Worm (Caenorhabditis elegans) whole organism, late embryonic: ENCODE results near the gene F54F11.1.

Source experiments
- F13H6.1 ChIP-seq: sonication (generic microtip); optimal IDR thresholded peaks from 2 replicates; lab custom pipeline; 2016; ENCODE audit warnings: missing genetic modification characterization, missing compliant biosample characterization
- K09A11.1 ChIP-seq: sonication (generic microtip); optimal IDR thresholded peaks from 2 replicates; lab custom pipeline; 2017; ENCODE audit warnings: antibody characterized with exemption, mild to moderate bottlenecking, missing genetic modification characterization, missing compliant biosample characterization; ENCODE audit not compliant: insufficient read depth
- Y22D7AL.16 ChIP-seq: sonication (generic microtip); optimal IDR thresholded peaks from 2 replicates; lab custom pipeline; 2016; ENCODE audit warnings: missing genetic modification characterization, missing compliant biosample characterization
- ahr-1 ChIP-seq: sonication (generic microtip); optimal IDR thresholded peaks from 2 replicates; lab custom pipeline; 2016; ENCODE audit warnings: missing genetic modification characterization, missing compliant biosample characterization
- ama-1 ChIP-seq: fragments of 150-350 bp; optimal IDR thresholded peaks from 2 replicates; lab custom pipeline; 2014
- ceh-18 ChIP-seq: sonication (generic microtip); optimal IDR thresholded peaks from 2 replicates; lab custom pipeline; 2016; ENCODE audit warnings: missing genetic modification characterization, missing compliant biosample characterization
- ceh-2 ChIP-seq: sonication (generic microtip); optimal IDR thresholded peaks from 2 replicates; lab custom pipeline; 2016; ENCODE audit warnings: missing genotype, missing genetic modification characterization, missing compliant biosample characterization
- ceh-34 ChIP-seq: sonication (generic microtip); optimal IDR thresholded peaks from 2 replicates; lab custom pipeline; 2016; ENCODE audit warnings: mild to moderate bottlenecking, missing genetic modification characterization, missing compliant biosample characterization
- ceh-45 ChIP-seq: fragments of 200-800 bp; sonication (Bioruptor generic); IDR thresholded peaks from 2 replicates; pipeline ENCODE4 v1.3.6; 2022; ENCODE audit warnings: missing genetic modification reagents, missing genetic modification characterization, missing compliant biosample characterization
- ceh-48 ChIP-seq: sonication (generic microtip); optimal IDR thresholded peaks from 2 replicates; lab custom pipeline; 2016; ENCODE audit warnings: missing genetic modification characterization, inconsistent platforms, missing compliant biosample characterization
- ceh-6 ChIP-seq: fragments of 200-800 bp; sonication (Bioruptor generic); optimal IDR thresholded peaks from 2 replicates; lab custom pipeline; 2018; ENCODE audit warnings: mild to moderate bottlenecking, missing genetic modification characterization, missing compliant biosample characterization
- ceh-9 ChIP-seq: sonication (generic microtip); optimal IDR thresholded peaks from 2 replicates; lab custom pipeline; 2016; ENCODE audit warnings: mild to moderate bottlenecking, missing genetic modification characterization, inconsistent platforms, missing compliant biosample characterization
- che-1 ChIP-seq: sonication (generic microtip); optimal IDR thresholded peaks from 2 replicates; lab custom pipeline; 2016; ENCODE audit warnings: mild to moderate bottlenecking, missing genetic modification characterization, missing compliant biosample characterization
- elt-2 ChIP-seq: sonication (generic microtip); optimal IDR thresholded peaks from 2 replicates; lab custom pipeline; 2016; ENCODE audit warnings: missing genetic modification reagents, missing genetic modification characterization, missing compliant biosample characterization
- ets-4 ChIP-seq: sonication (generic microtip); optimal IDR thresholded peaks from 2 replicates; lab custom pipeline; 2016; ENCODE audit warnings: missing genetic modification characterization, missing compliant biosample characterization
- eyg-1 ChIP-seq: sonication (generic microtip); optimal IDR thresholded peaks from 2 replicates; lab custom pipeline; 2016; ENCODE audit warnings: missing genotype, missing genetic modification characterization, missing compliant biosample characterization
- fkh-6 ChIP-seq: sonication (generic microtip); optimal IDR thresholded peaks from 2 replicates; lab custom pipeline; 2016; ENCODE audit warnings: missing genetic modification characterization, missing compliant biosample characterization
- gmeb-2 ChIP-seq: sonication (generic microtip); optimal IDR thresholded peaks from 2 replicates; lab custom pipeline; 2016; ENCODE audit warnings: missing genetic modification characterization, inconsistent platforms, missing compliant biosample characterization
- hlh-30 ChIP-seq: sonication (generic microtip); optimal IDR thresholded peaks from 2 replicates; lab custom pipeline; 2017; ENCODE audit warnings: antibody characterized with exemption, missing genetic modification characterization, missing compliant biosample characterization; ENCODE audit not compliant: insufficient read depth
- hlh-6 ChIP-seq: sonication (generic microtip); optimal IDR thresholded peaks from 2 replicates; lab custom pipeline; 2016; ENCODE audit warnings: missing genotype, missing genetic modification characterization, missing compliant biosample characterization
- hlh-8 ChIP-seq: sonication (generic microtip); optimal IDR thresholded peaks from 2 replicates; lab custom pipeline; 2016; ENCODE audit warnings: missing genotype, missing genetic modification characterization, missing compliant biosample characterization
- madf-2 ChIP-seq: sonication (generic microtip); optimal IDR thresholded peaks from 2 replicates; lab custom pipeline; 2017; ENCODE audit warnings: missing genetic modification characterization, missing compliant biosample characterization
- mec-3 ChIP-seq: sonication (generic microtip); optimal IDR thresholded peaks from 2 replicates; lab custom pipeline; 2016; ENCODE audit warnings: borderline replicate concordance, missing genetic modification characterization, missing compliant biosample characterization
- nfya-1 ChIP-seq: sonication (generic microtip); optimal IDR thresholded peaks from 2 replicates; lab custom pipeline; 2017; ENCODE audit warnings: missing genetic modification characterization, mild to moderate bottlenecking, missing compliant biosample characterization, antibody characterized with exemption, moderate library complexity
- nhr-232 ChIP-seq: sonication (generic microtip); optimal IDR thresholded peaks from 2 replicates; lab custom pipeline; 2016; ENCODE audit warnings: missing genetic modification characterization, missing compliant biosample characterization
- pat-9 ChIP-seq: fragments of 200-800 bp; sonication (Bioruptor generic); optimal IDR thresholded peaks from 2 replicates; lab custom pipeline; 2018; ENCODE audit warnings: mild to moderate bottlenecking, missing genetic modification characterization, moderate library complexity, missing compliant biosample characterization
- pha-2 ChIP-seq: sonication (generic microtip); optimal IDR thresholded peaks from 2 replicates; lab custom pipeline; 2017; ENCODE audit warnings: mild to moderate bottlenecking, missing genetic modification characterization, missing compliant biosample characterization
- pha-4 ChIP-seq: fragments of 150-350 bp; optimal IDR thresholded peaks from 2 replicates; lab custom pipeline; 2018; ENCODE audit warnings: missing biosample characterization, missing genetic modification reagents, missing genetic modification characterization
- pqm-1 ChIP-seq: sonication (generic microtip); optimal IDR thresholded peaks from 2 replicates; lab custom pipeline; 2016; ENCODE audit warnings: missing genetic modification characterization, missing compliant biosample characterization
- pros-1 ChIP-seq: fragments of 150-350 bp; optimal IDR thresholded peaks from 2 replicates; lab custom pipeline; 2014; ENCODE audit warnings: missing biosample characterization, missing genetic modification reagents, missing genetic modification characterization
- rnt-1 ChIP-seq: sonication (generic microtip); optimal IDR thresholded peaks from 2 replicates; lab custom pipeline; 2016; ENCODE audit warnings: missing genetic modification characterization, missing compliant biosample characterization
- sox-2 ChIP-seq: fragments of 200-800 bp; sonication (Bioruptor generic); IDR thresholded peaks from 2 replicates; pipeline ENCODE4 v1.3.6; 2022; ENCODE audit warnings: missing genetic modification reagents, missing genetic modification characterization, missing compliant biosample characterization
- tbx-2 ChIP-seq: sonication (generic microtip); optimal IDR thresholded peaks from 2 replicates; lab custom pipeline; 2016; ENCODE audit warnings: missing genetic modification characterization, missing compliant biosample characterization
- unc-3 ChIP-seq, 2 experiments: fragments of 200-800 bp in 1 of 2; sonication (Bioruptor generic) in 1 of 2; sonication (generic microtip) in 1 of 2; conservative IDR thresholded peaks in 1 of 2; optimal IDR thresholded peaks in 1 of 2; 2 replicates each; pipeline versions ENCODE4 v1.3.6 to Lab custom; 2016 to 2022; ENCODE audit warnings: missing compliant biosample characterization in 2 of 2, missing genetic modification characterization in 2 of 2, missing genetic modification reagents in 1 of 2
- unc-55 ChIP-seq: sonication (generic microtip); optimal IDR thresholded peaks from 2 replicates; lab custom pipeline; 2017; ENCODE audit warnings: missing biosample characterization, missing genetic modification reagents, missing genetic modification characterization
- ztf-16 ChIP-seq: sonication (generic microtip); optimal IDR thresholded peaks from 2 replicates; lab custom pipeline; 2017; ENCODE audit warnings: missing genetic modification characterization, missing compliant biosample characterization

F54F11.1 gene

DNA sequence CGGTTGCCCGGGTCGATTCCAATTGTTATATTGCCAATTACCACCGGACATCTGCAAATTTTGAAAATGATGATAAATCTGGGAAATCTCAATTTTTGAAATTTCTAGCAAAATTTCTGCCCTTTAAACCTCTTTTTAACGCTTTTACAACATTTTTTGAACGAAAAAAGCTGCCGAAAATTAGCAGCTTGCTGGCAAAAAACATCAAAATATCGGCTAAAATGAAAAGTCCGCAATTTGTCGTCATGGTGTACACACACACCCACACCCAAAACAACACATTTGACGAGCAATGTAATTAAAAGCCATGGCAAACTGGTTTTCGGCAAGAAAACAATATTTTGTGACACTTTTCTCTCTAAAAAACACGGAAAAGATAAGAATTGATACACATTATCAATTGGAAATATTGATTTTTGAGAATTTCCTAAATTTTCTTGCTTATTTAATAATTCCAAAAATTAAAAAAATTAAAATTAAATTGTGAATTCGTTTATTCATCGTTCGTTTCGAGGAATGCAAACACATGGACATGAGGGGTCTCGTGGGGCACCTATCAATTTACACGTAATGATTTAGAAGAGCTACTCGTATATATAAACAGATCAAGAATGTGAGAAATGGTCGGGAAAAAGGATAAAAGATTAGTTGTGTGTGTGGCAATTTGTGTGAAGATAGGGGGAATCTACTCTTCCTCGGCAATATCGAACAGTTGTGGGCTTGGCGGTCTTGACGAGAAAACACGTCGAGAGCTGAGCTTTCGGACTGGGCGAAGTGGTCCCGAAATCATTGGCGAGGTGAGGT is 43.0 kb upstream of the F54F11.1 start, which contains the start of gene pqn-27 (continued):
- TF ChIP-seq pha-4 (tag; lab: Kevin White, UChicago) (no peak), ceh-48 (tag; lab: Kevin White, UChicago) (no peak), gmeb-2 (no peak), elt-2 (tag; lab: Kevin White, UChicago) (peak; percentile 41), ceh-34 (tag; lab: Kevin White, UChicago) (no peak), pha-2 (tag; lab: Kevin White, UChicago) (no peak), K09A11.1 (tag; lab: Kevin White, UChicago) (no peak), fkh-6 (tag; lab: Kevin White, UChicago) (no peak), ceh-6 (GFP tag; lab: Kevin White, UChicago) (no peak), hlh-30 (no peak), sox-2 (GFP tag; lab: Robert Waterston, UW) (no peak), Y22D7AL.16 (tag; lab: Kevin White, UChicago) (no peak), unc-55 (GFP tag; lab: Kevin White, UChicago) (no peak), ceh-2 (tag; lab: Kevin White, UChicago) (no peak), mec-3 (tag; lab: Kevin White, UChicago) (no peak), che-1 (no peak), ceh-45 (GFP tag; lab: Robert Waterston, UW) (no peak), ahr-1 (tag; lab: Kevin White, UChicago) (no peak), ceh-9 (tag; lab: Kevin White, UChicago) (no peak), hlh-8 (tag; lab: Kevin White, UChicago) (no peak)

DNA sequence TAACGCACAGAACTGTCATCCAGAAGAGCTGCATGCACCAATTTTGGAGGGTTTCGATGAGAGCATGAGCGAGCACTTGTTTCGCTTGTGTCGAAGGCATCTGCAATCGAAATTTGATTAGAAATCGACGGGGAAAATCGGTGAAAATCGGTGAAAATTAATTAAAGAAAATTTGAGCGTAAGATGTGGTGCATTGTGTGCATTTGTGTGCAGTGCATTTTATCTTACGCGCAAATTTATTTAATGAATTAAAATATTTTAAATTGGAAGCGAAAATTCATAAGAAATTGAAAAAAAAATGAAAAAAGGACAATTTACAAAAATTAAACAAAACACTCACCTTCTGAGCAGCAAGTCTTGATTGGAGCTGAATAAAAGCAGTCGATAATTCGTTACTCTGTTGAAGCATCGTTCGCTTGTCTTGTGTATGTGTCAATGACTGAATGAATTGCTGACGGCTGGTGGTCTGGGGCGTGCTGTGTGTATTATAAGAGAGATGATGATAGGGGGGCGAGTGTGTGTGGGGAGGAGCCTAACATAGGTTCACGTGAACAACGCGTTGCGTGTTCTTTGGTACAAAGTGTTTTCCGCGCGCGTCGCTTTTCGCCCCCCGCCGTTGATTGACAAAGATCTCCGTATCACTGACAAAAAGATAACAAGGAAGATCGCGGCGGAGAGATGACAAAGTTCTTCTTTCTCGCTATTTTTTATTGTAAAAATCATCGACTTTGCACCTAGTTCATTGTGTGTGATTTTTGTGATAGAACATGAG is 42.0 kb upstream of the F54F11.1 start:
- TF ChIP-seq F13H6.1 (tag; lab: Kevin White, UChicago) (peak; percentile 4), tbx-2 (peak; percentile 66), ceh-18 (tag; lab: Kevin White, UChicago) (peak; percentile 87), unc-3 (GFP tag; conservative IDR thresholded peaks at IDR 0.05; lab: Robert Waterston, UW) (no peak), unc-3 (tag; optimal IDR thresholded peaks at IDR 0.05; lab: Kevin White, UChicago) (no peak), hlh-6 (no peak), ama-1 (lab: Kevin White, UChicago) (peak; percentile 81), ztf-16 (tag; lab: Kevin White, UChicago) (peak; percentile 29), madf-2 (tag; lab: Kevin White, UChicago) (no peak), ets-4 (tag; lab: Kevin White, UChicago) (no peak), ahr-1 (tag; lab: Kevin White, UChicago) (no peak), hlh-30 (peak; percentile 53), ceh-34 (tag; lab: Kevin White, UChicago) (peak; percentile 5), nfya-1 (tag; lab: Kevin White, UChicago) (peak; percentile 61), ceh-6 (GFP tag; lab: Kevin White, UChicago) (no peak), unc-55 (GFP tag; lab: Kevin White, UChicago) (peak; percentile 97), elt-2 (tag; lab: Kevin White, UChicago) (peak; percentile 77), pat-9 (tag; lab: Kevin White, UChicago) (peak; percentile 1), pqm-1 (tag; lab: Kevin White, UChicago) (peak; percentile 37), nhr-232 (tag; lab: Kevin White, UChicago) (no peak), eyg-1 (tag; lab: Kevin White, UChicago) (no peak), rnt-1 (tag; lab: Kevin White, UChicago) (peak; percentile 75), pros-1 (no peak)
